Fruit fly (Drosophila melanogaster): ENCODE data around the gene Sfp26Ad.

Gene Sfp26Ad

dm6 chr2L:5943229-5944078, at the start of gene Sfp26Ad, which contains the start of gene Gpdh1 (continued):
- TF ChIP-seq CG11294 (GFP tag; IDR thresholded peaks at IDR 0.05) (no peak), Met (GFP tag; optimal IDR thresholded peaks at IDR 0.05) (peak; percentile 81), pdm3 (GFP tag; optimal IDR thresholded peaks at IDR 0.05) (peak; percentile 81), CG15336 (GFP tag; IDR thresholded peaks at IDR 0.05) (peak; percentile 62), CG11902 (GFP tag; optimal IDR thresholded peaks at IDR 0.05) (peak; percentile 62), CG32006 (GFP tag; optimal IDR thresholded peaks at IDR 0.05) (peak; percentile 58), esn (GFP tag; optimal IDR thresholded peaks at IDR 0.05) (peak; percentile 82), acj6 (GFP tag; optimal IDR thresholded peaks at IDR 0.05) (peak; percentile 54), CG6854 (GFP tag; optimal IDR thresholded peaks at IDR 0.05) (peak; percentile 50), Sox102F (GFP tag; optimal IDR thresholded peaks at IDR 0.05) (peak; percentile 79)

dm6 chr2L:5990447-5990846, 47.3 kb upstream of the Sfp26Ad start:
- TF ChIP-seq spab (GFP tag; optimal IDR thresholded peaks at IDR 0.05) = peak; percentile 3
- no peak for TF ChIP-seq Eip75B (GFP tag; optimal IDR thresholded peaks at IDR 0.05)
- TF ChIP-seq eg (GFP tag; IDR thresholded peaks at IDR 0.05) = peak; percentile 31; the same call in 1 of the 3 replicates
- TF ChIP-seq CG6808 (GFP tag; optimal IDR thresholded peaks at IDR 0.05) = peak; percentile 39
- TF ChIP-seq vri (GFP tag; optimal IDR thresholded peaks at IDR 0.05) = no peak
- TF ChIP-seq CG6276 (GFP tag; optimal IDR thresholded peaks at IDR 0.05) = no peak
- TF ChIP-seq fd85E (GFP tag; optimal IDR thresholded peaks at IDR 0.05) = no peak
- no peak for TF ChIP-seq CG3919 (GFP tag; optimal IDR thresholded peaks at IDR 0.05)
- peak in 1 of 2 experiments; percentile 49 for TF ChIP-seq ss (GFP tag; optimal IDR thresholded peaks at IDR 0.05)
- no peak for TF ChIP-seq acj6 (GFP tag; optimal IDR thresholded peaks at IDR 0.05)
- TF ChIP-seq Eip78C (GFP tag) = peak; percentile 54
- no peak for TF ChIP-seq fkh (GFP tag; optimal IDR thresholded peaks at IDR 0.05)

dm6 chr2L:5988115-5989092, 45.3 kb upstream of the Sfp26Ad start:
- TF ChIP-seq vri (GFP tag; optimal IDR thresholded peaks at IDR 0.05) (peak; percentile 39), CG6792 (GFP tag; optimal IDR thresholded peaks at IDR 0.05) (no peak)

dm6 chr2L:5986940-5987339, 43.8 kb upstream of the Sfp26Ad start:
- TF ChIP-seq vri (GFP tag; optimal IDR thresholded peaks at IDR 0.05) (peak; percentile 35), dac (GFP tag; optimal IDR thresholded peaks at IDR 0.05) (no peak)

dm6 chr2L:5986094-5986493, 43.0 kb upstream of the Sfp26Ad start, which contains the start of gene ifc:
ifc (plus strand) TSS chr2L:5986348.
- TF ChIP-seq CG34406 (GFP tag; optimal IDR thresholded peaks at IDR 0.05) (no peak), CG3919 (GFP tag; optimal IDR thresholded peaks at IDR 0.05) (peak; percentile 38), svp (GFP tag) (peak; percentile 83), Hr38 (GFP tag; optimal IDR thresholded peaks at IDR 0.05) (no peak), cyc (GFP tag; optimal IDR thresholded peaks at IDR 0.05) (peak; percentile 52), esn (GFP tag; optimal IDR thresholded peaks at IDR 0.05) (peak; percentile 45), Hr39 (GFP tag; optimal IDR thresholded peaks at IDR 0.05) (no peak), acj6 (GFP tag; optimal IDR thresholded peaks at IDR 0.05) (peak; percentile 19), Sox14 (GFP tag; optimal IDR thresholded peaks at IDR 0.05) (peak; percentile 66), lz (GFP tag; optimal IDR thresholded peaks at IDR 0.05) (peak; percentile 58), Sox15 (GFP tag; optimal IDR thresholded peaks at IDR 0.05) (peak; percentile 25), CG10669 (GFP tag; optimal IDR thresholded peaks at IDR 0.05) (peak; percentile 10), CG31627 (GFP tag; optimal IDR thresholded peaks at IDR 0.05) (peak; percentile 66), CG1621 (tag; optimal IDR thresholded peaks at IDR 0.05) (peak; percentile 47), CG11762 (GFP tag; optimal IDR thresholded peaks at IDR 0.05; ENCODE audit: insufficient read depth) (no peak), fkh (GFP tag; optimal IDR thresholded peaks at IDR 0.05) (peak; percentile 12), Eip78C (GFP tag) (peak; percentile 66), ss (GFP tag; optimal IDR thresholded peaks at IDR 0.05) (peak in 1 of 2 experiments; percentile 3), salr (GFP tag; optimal IDR thresholded peaks at IDR 0.05) (peak in 1 of 2 experiments; percentile 29), dsx (GFP tag; optimal IDR thresholded peaks at IDR 0.05; ENCODE audit: poor library complexity, severe bottlenecking) (peak; percentile 30), CG6792 (GFP tag; optimal IDR thresholded peaks at IDR 0.05) (peak; percentile 29), CG3032 (tag; optimal IDR thresholded peaks at IDR 0.05) (peak; percentile 51), Ets96B (tag; optimal IDR thresholded peaks at IDR 0.05) (peak; percentile 23)

Measured in whole organism, prepupa.